Worm (Caenorhabditis elegans) whole organism, mixed stage, embryonic: ENCODE data around the gene ced-10.

Experiments
- M03D4.4 ChIP-seq: sonication (generic microtip); optimal IDR thresholded peaks from 2 replicates; lab custom pipeline; 2017; ENCODE audit warnings: mild to moderate bottlenecking, missing genetic modification characterization, missing compliant biosample characterization
- bed-3 ChIP-seq: fragments of 200-800 bp; sonication (Bioruptor generic); optimal IDR thresholded peaks from 3 replicates; lab custom pipeline; 2018; ENCODE audit warnings: mild to moderate bottlenecking, missing genetic modification characterization, moderate library complexity, missing compliant biosample characterization
- ceh-39 ChIP-seq: fragments of 150-350 bp; optimal IDR thresholded peaks from 2 replicates; lab custom pipeline; 2014; ENCODE audit warnings: missing biosample characterization, missing genetic modification characterization
- ceh-43 ChIP-seq: fragments of 200-800 bp; sonication (Bioruptor generic); optimal IDR thresholded peaks from 2 replicates; lab custom pipeline; 2018; ENCODE audit warnings: mild to moderate bottlenecking, missing genetic modification characterization, moderate library complexity, missing compliant biosample characterization
- ceh-83 ChIP-seq: fragments of 200-800 bp; sonication (Bioruptor generic); optimal IDR thresholded peaks from 2 replicates; lab custom pipeline; 2018; ENCODE audit warnings: mild to moderate bottlenecking, missing genetic modification characterization, missing compliant biosample characterization
- ces-1 ChIP-seq: fragments of 150-350 bp; optimal IDR thresholded peaks from 2 replicates; lab custom pipeline; 2014; ENCODE audit warnings: missing biosample characterization, missing genetic modification reagents, missing genetic modification characterization
- cnd-1 ChIP-seq: fragments of 200-800 bp; sonication (Bioruptor generic); optimal IDR thresholded peaks from 2 replicates; lab custom pipeline; 2018; ENCODE audit warnings: mild to moderate bottlenecking, missing genetic modification characterization, missing compliant biosample characterization
- drap-1 ChIP-seq: fragments of 200-800 bp; sonication (Bioruptor generic); optimal IDR thresholded peaks from 3 replicates; lab custom pipeline; 2018; ENCODE audit warnings: mild to moderate bottlenecking, missing genetic modification characterization, missing compliant biosample characterization
- elt-1 ChIP-seq: sonication (generic microtip); optimal IDR thresholded peaks from 2 replicates; lab custom pipeline; 2017; ENCODE audit warnings: missing genetic modification characterization, mild to moderate bottlenecking, missing compliant biosample characterization, antibody characterized with exemption, moderate library complexity, borderline replicate concordance; ENCODE audit not compliant: insufficient read depth
- elt-3 ChIP-seq: fragments of 150-350 bp; optimal IDR thresholded peaks from 2 replicates; lab custom pipeline; 2014; ENCODE audit warnings: missing biosample characterization, missing genetic modification characterization
- flh-1 ChIP-seq: fragments of 200-800 bp; sonication (Bioruptor generic); optimal IDR thresholded peaks from 2 replicates; lab custom pipeline; 2018; ENCODE audit warnings: mild to moderate bottlenecking, missing genetic modification characterization, moderate library complexity, missing compliant biosample characterization
- ham-2 ChIP-seq: fragments of 200-800 bp; sonication (Bioruptor generic); optimal IDR thresholded peaks from 2 replicates; lab custom pipeline; 2018; ENCODE audit warnings: mild to moderate bottlenecking, missing genetic modification characterization, missing compliant biosample characterization
- hlh-1 ChIP-seq: fragments of 150-350 bp; optimal IDR thresholded peaks from 2 replicates; lab custom pipeline; 2014; ENCODE audit warnings: missing biosample characterization, missing genetic modification reagents, missing genetic modification characterization
- lin-13 ChIP-seq: fragments of 150-350 bp; optimal IDR thresholded peaks from 2 replicates; lab custom pipeline; 2014; ENCODE audit warnings: missing biosample characterization, missing genetic modification characterization
- lin-32 ChIP-seq: fragments of 200-800 bp; sonication (Bioruptor generic); optimal IDR thresholded peaks from 2 replicates; lab custom pipeline; 2018; ENCODE audit warnings: mild to moderate bottlenecking, missing genetic modification characterization, missing compliant biosample characterization
- lsy-2 ChIP-seq: fragments of 150-350 bp; optimal IDR thresholded peaks from 2 replicates; lab custom pipeline; 2014; ENCODE audit warnings: missing biosample characterization, missing genetic modification characterization
- mab-5 ChIP-seq: fragments of 150-350 bp; optimal IDR thresholded peaks from 2 replicates; lab custom pipeline; 2014; ENCODE audit warnings: missing biosample characterization, missing genetic modification characterization
- mep-1 ChIP-seq: fragments of 150-350 bp; optimal IDR thresholded peaks from 2 replicates; lab custom pipeline; 2017; ENCODE audit warnings: missing biosample characterization, missing genetic modification reagents, missing genetic modification characterization, inconsistent platforms
- mls-2 ChIP-seq: sonication (generic microtip); optimal IDR thresholded peaks from 2 replicates; lab custom pipeline; 2016; ENCODE audit warnings: mild to moderate bottlenecking, missing genetic modification characterization, moderate library complexity, missing compliant biosample characterization
- nhr-12 ChIP-seq: fragments of 150-350 bp; optimal IDR thresholded peaks from 2 replicates; lab custom pipeline; 2014; ENCODE audit warnings: missing biosample characterization, missing genetic modification characterization
- nhr-2 ChIP-seq: fragments of 150-350 bp; optimal IDR thresholded peaks from 2 replicates; lab custom pipeline; 2014; ENCODE audit warnings: missing biosample characterization, missing genetic modification characterization
- nhr-237 ChIP-seq: fragments of 150-350 bp; optimal IDR thresholded peaks from 2 replicates; lab custom pipeline; 2014; ENCODE audit warnings: missing biosample characterization, missing genetic modification characterization
- nhr-28 ChIP-seq: fragments of 150-350 bp; optimal IDR thresholded peaks from 2 replicates; lab custom pipeline; 2014; ENCODE audit warnings: missing biosample characterization, missing genetic modification characterization
- nhr-76 ChIP-seq: sonication (generic microtip); optimal IDR thresholded peaks from 2 replicates; lab custom pipeline; 2017; ENCODE audit warnings: missing biosample characterization, missing genetic modification characterization
- pha-4 ChIP-seq: fragments of 150-350 bp; optimal IDR thresholded peaks from 2 replicates; lab custom pipeline; 2018; ENCODE audit warnings: missing biosample characterization, missing genetic modification reagents, missing genetic modification characterization
- sem-2 ChIP-seq: fragments of 200-800 bp; sonication (Bioruptor generic); optimal IDR thresholded peaks from 2 replicates; lab custom pipeline; 2018; ENCODE audit warnings: mild to moderate bottlenecking, missing genetic modification characterization, missing compliant biosample characterization
- snpc-4 ChIP-seq: fragments of 150-350 bp; optimal IDR thresholded peaks from 2 replicates; lab custom pipeline; 2014; ENCODE audit warnings: missing biosample characterization, missing genetic modification characterization
- sptf-1 ChIP-seq: sonication (generic microtip); optimal IDR thresholded peaks from 2 replicates; lab custom pipeline; 2017; ENCODE audit warnings: mild to moderate bottlenecking, missing genetic modification characterization, moderate library complexity, missing compliant biosample characterization
- tbx-8 ChIP-seq: fragments of 200-800 bp; sonication (Bioruptor generic); optimal IDR thresholded peaks from 2 replicates; lab custom pipeline; 2018; ENCODE audit warnings: mild to moderate bottlenecking, missing genetic modification characterization, moderate library complexity, missing compliant biosample characterization
- unc-39 ChIP-seq: fragments of 150-350 bp; optimal IDR thresholded peaks from 2 replicates; lab custom pipeline; 2014; ENCODE audit warnings: missing biosample characterization, missing genetic modification characterization
- unc-62 ChIP-seq: fragments of 150-350 bp; optimal IDR thresholded peaks from 2 replicates; lab custom pipeline; 2014; ENCODE audit warnings: missing biosample characterization, missing genetic modification reagents, missing genetic modification characterization
- zip-8 ChIP-seq: fragments of 150-350 bp; optimal IDR thresholded peaks from 2 replicates; lab custom pipeline; 2014; ENCODE audit warnings: missing biosample characterization, missing genetic modification characterization
- ztf-11 ChIP-seq: fragments of 150-350 bp; optimal IDR thresholded peaks from 2 replicates; lab custom pipeline; 2014; ENCODE audit warnings: missing biosample characterization, missing genetic modification characterization

Gene ced-10

DNA sequence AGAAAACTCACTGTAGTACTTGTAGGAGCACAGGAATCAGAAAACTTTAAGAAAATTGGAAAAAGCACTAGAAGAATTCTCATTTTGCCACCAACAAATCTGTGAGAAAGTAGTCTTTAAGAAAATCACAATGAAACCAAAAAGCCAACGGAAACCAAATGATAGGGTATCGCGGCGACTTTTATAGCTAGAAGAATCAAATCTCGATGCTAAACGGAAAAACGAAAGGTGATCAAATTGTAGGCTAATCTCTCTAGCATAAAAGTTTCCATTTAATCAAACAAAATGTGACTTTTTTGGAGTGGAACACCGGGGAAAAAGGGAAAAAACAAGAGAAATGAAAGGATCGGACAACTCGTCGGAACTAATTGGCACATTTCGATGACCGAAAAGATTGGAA is 13.0 kb downstream of the ced-10 start, which contains the start of gene C09G12.17:
C09G12.17 (minus strand) TSS at position 101 of the 400 bp plus-strand sequence.
- TF ChIP-seq drap-1 (GFP tag; lab: Kevin White, UChicago) (no peak), ceh-83 (no peak), M03D4.4 (tag; lab: Kevin White, UChicago) (no peak), tbx-8 (no peak), nhr-28 (no peak), sem-2 (GFP tag; lab: Kevin White, UChicago) (no peak), lin-32 (GFP tag; lab: Kevin White, UChicago) (no peak), mep-1 (tag; lab: Kevin White, UChicago) (no peak), sptf-1 (tag; lab: Kevin White, UChicago) (no peak), lin-13 (tag; lab: Kevin White, UChicago) (no peak), mab-5 (tag; lab: Kevin White, UChicago) (no peak), unc-62 (no peak), elt-3 (no peak), nhr-2 (tag; lab: Kevin White, UChicago) (no peak), pha-4 (tag; lab: Kevin White, UChicago) (no peak), ztf-11 (tag; lab: Kevin White, UChicago) (no peak), unc-39 (tag; lab: Kevin White, UChicago) (no peak), lsy-2 (no peak), nhr-12 (tag; lab: Kevin White, UChicago) (no peak)
- TF ChIP-seq, all 35 proteins: peak for 0

DNA sequence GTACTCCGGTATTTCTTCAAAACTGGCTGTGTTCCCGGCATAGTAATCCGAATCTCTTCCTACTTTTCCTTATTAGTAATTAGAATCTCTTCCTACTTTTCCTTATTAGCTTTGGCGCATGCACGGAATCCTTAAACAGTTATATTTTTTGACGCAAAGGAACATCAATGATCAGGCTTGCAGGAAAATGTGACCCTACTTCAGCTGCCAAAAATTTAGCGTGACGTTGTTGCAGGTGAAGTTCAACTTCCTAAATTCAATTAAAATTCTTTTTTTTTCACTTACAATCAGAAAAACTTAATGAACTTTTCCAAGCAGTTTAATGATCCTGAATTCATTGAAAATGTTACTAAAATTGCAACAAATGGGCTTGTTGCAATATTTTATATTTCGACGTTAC is 16.0 kb downstream of the ced-10 start, which contains the start of gene srz-79:
srz-79 (plus strand) TSS at position 301 of the 400 bp plus-strand sequence.
- no peak for TF ChIP-seq ceh-43 (GFP tag; lab: Kevin White, UChicago)
- TF ChIP-seq ceh-39 (tag; lab: Kevin White, UChicago): no peak
- no peak for TF ChIP-seq lsy-2
- no peak for TF ChIP-seq unc-62
- no peak for TF ChIP-seq hlh-1 (tag; lab: Kevin White, UChicago)
- no peak for TF ChIP-seq tbx-8
- no peak for TF ChIP-seq ces-1 (GFP tag; lab: Kevin White, UChicago)
- TF ChIP-seq nhr-76 (tag; lab: Kevin White, UChicago): no peak
- no peak for TF ChIP-seq lin-32 (GFP tag; lab: Kevin White, UChicago)
- TF ChIP-seq mls-2 (tag; lab: Kevin White, UChicago): no peak
- TF ChIP-seq pha-4 (tag; lab: Kevin White, UChicago): no peak
- TF ChIP-seq zip-8 (tag; lab: Kevin White, UChicago): no peak
- TF ChIP-seq unc-39 (tag; lab: Kevin White, UChicago): no peak
- no peak for TF ChIP-seq flh-1 (GFP tag; lab: Kevin White, UChicago)
- no peak for TF ChIP-seq bed-3 (GFP tag; lab: Kevin White, UChicago)

- no peak for TF ChIP-seq mep-1 (tag; lab: Kevin White, UChicago)
Measured at ce11 chrIV:3491477-3491876, 17.9 kb downstream of the ced-10 start, which contains the start of gene srz-78. Gene srz-78, plus strand, starts transcription at chrIV:3491777.

DNA sequence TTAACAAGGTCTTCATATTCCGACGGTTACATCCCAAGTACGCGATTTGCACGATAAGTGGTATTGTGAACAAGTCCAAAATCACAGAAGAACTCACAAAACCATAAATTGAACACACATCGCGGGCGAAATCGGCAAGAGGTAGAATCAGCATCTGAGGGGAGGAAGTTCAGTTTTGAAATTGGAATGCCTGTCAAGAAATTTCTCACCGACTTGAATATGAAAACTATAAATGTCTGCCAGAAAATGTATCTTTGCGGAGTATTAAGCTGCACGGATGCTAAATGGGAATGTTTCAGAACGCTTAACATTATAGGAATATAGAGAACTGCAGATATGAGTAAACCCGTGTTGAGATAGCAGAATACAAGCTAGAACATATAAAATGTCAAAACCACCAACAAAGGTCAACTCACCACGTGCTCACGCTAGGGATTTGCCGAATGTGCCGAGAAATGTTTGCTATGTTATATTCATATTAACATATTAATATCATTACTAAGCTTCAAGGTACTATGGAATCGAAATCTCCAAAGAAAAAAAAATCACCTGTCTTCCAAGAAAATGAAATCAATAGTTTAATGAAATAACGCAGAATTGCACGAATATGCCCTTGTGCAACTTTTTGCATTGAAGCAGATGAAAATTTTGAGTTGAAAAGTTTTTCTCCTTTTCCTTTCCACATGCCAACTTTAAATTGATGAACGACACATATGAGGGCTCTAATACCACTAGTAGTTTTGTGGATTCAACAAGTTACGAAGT is 26.9 kb downstream of the ced-10 start, which contains the start of gene srz-82:
srz-82 (plus strand) TSS at position 701 of the 765 bp plus-strand sequence.
- TF ChIP-seq mls-2 (tag; lab: Kevin White, UChicago) (no peak), nhr-237 (tag; lab: Kevin White, UChicago) (no peak), nhr-2 (tag; lab: Kevin White, UChicago) (no peak), ceh-43 (GFP tag; lab: Kevin White, UChicago) (no peak), unc-39 (tag; lab: Kevin White, UChicago) (no peak), unc-62 (no peak), ham-2 (GFP tag; lab: Kevin White, UChicago) (no peak)

ce11 chrIV:3481760-3482159 is 27.6 kb downstream of the ced-10 start, which contains the start of gene srz-37:
Gene srz-37, minus strand, starts transcription at chrIV:3481860.
- TF ChIP-seq unc-62: no peak
- TF ChIP-seq elt-1 (tag; lab: Kevin White, UChicago): no peak
- no peak for TF ChIP-seq ztf-11 (tag; lab: Kevin White, UChicago)
- no peak for TF ChIP-seq cnd-1 (tag; lab: Kevin White, UChicago)
- TF ChIP-seq nhr-2 (tag; lab: Kevin White, UChicago): no peak
- TF ChIP-seq ceh-43 (GFP tag; lab: Kevin White, UChicago): no peak
- TF ChIP-seq ceh-39 (tag; lab: Kevin White, UChicago): no peak
- no peak for TF ChIP-seq flh-1 (GFP tag; lab: Kevin White, UChicago)
- TF ChIP-seq elt-3: no peak
- TF ChIP-seq pha-4 (tag; lab: Kevin White, UChicago): no peak
- TF ChIP-seq snpc-4 (tag; lab: Kevin White, UChicago): no peak
- TF ChIP-seq nhr-12 (tag; lab: Kevin White, UChicago): no peak
- no peak for TF ChIP-seq mab-5 (tag; lab: Kevin White, UChicago)
- TF ChIP-seq tbx-8: no peak
